Worm (Caenorhabditis elegans) whole organism, L2 larva: ENCODE data around the gene ZK1098.3.

ENCODE experiments used
- C34F6.9 ChIP-seq: fragments of 150-350 bp; optimal IDR thresholded peaks from 2 replicates; lab custom pipeline; 2014; ENCODE audit warnings: missing biosample characterization, missing genetic modification characterization
- F13H6.1 ChIP-seq: sonication (generic microtip); optimal IDR thresholded peaks from 2 replicates; lab custom pipeline; 2016; ENCODE audit warnings: missing genetic modification characterization, missing compliant biosample characterization
- R02D3.7 ChIP-seq: fragments of 150-350 bp; optimal IDR thresholded peaks from 2 replicates; lab custom pipeline; 2014; ENCODE audit warnings: missing biosample characterization, missing genetic modification characterization
- Y55F3AM.14 ChIP-seq: fragments of 200-800 bp; sonication (Bioruptor generic); optimal IDR thresholded peaks from 2 replicates; lab custom pipeline; 2018; ENCODE audit warnings: mild to moderate bottlenecking, missing genetic modification characterization, missing compliant biosample characterization
- ZK546.5 ChIP-seq: sonication (generic microtip); optimal IDR thresholded peaks from 2 replicates; lab custom pipeline; 2017; ENCODE audit warnings: missing biosample characterization, missing genetic modification characterization
- ama-1 ChIP-seq: fragments of 150-350 bp; optimal IDR thresholded peaks from 2 replicates; lab custom pipeline; 2018; ENCODE audit warnings: inconsistent platforms
- blmp-1 ChIP-seq: sonication (generic microtip); optimal IDR thresholded peaks from 2 replicates; lab custom pipeline; 2017; ENCODE audit warnings: missing genetic modification characterization, mild to moderate bottlenecking, missing compliant biosample characterization, antibody characterized with exemption, moderate library complexity; ENCODE audit not compliant: insufficient read depth
- ceh-16 ChIP-seq: fragments of 150-350 bp; optimal IDR thresholded peaks from 2 replicates; lab custom pipeline; 2014; ENCODE audit warnings: missing biosample characterization, missing genetic modification characterization
- ceh-82 ChIP-seq: fragments of 150-350 bp; optimal IDR thresholded peaks from 2 replicates; lab custom pipeline; 2014; ENCODE audit warnings: missing biosample characterization, missing genetic modification characterization
- crh-2 ChIP-seq: sonication (generic microtip); optimal IDR thresholded peaks from 2 replicates; lab custom pipeline; 2017; ENCODE audit warnings: missing biosample characterization, missing genetic modification characterization
- elt-1 ChIP-seq: fragments of 150-350 bp; optimal IDR thresholded peaks from 2 replicates; lab custom pipeline; 2014; ENCODE audit warnings: missing biosample characterization, missing genetic modification characterization
- gmeb-1 ChIP-seq: fragments of 150-350 bp; optimal IDR thresholded peaks from 2 replicates; lab custom pipeline; 2014; ENCODE audit warnings: missing biosample characterization, missing genetic modification characterization
- lin-11 ChIP-seq: fragments of 150-350 bp; sonication (generic microtip); optimal IDR thresholded peaks from 2 replicates; lab custom pipeline; 2014; ENCODE audit warnings: missing biosample characterization, missing genetic modification characterization, inconsistent platforms, mixed read lengths
- lin-13 ChIP-seq: fragments of 150-350 bp; optimal IDR thresholded peaks from 2 replicates; lab custom pipeline; 2014; ENCODE audit warnings: missing biosample characterization, missing genetic modification reagents, missing genetic modification characterization
- lin-39 ChIP-seq: fragments of 150-350 bp; optimal IDR thresholded peaks from 2 replicates; lab custom pipeline; 2014; ENCODE audit warnings: missing biosample characterization, missing genetic modification reagents, missing genetic modification characterization
- lsy-2 ChIP-seq, 2 experiments: fragments of 150-350 bp in 1 of 2; sonication (generic microtip) in 1 of 2; optimal IDR thresholded peaks; 2 replicates each; lab custom pipeline; 2014 to 2017; ENCODE audit warnings: missing biosample characterization in 2 of 2, missing genetic modification characterization in 2 of 2
- mbf-1 ChIP-seq: sonication (generic microtip); optimal IDR thresholded peaks from 2 replicates; lab custom pipeline; 2017; ENCODE audit warnings: missing biosample characterization, missing genetic modification characterization
- nhr-11 ChIP-seq: fragments of 150-350 bp; optimal IDR thresholded peaks from 2 replicates; lab custom pipeline; 2014; ENCODE audit warnings: missing biosample characterization, missing genetic modification characterization
- nhr-12 ChIP-seq: fragments of 150-350 bp; optimal IDR thresholded peaks from 2 replicates; lab custom pipeline; 2014; ENCODE audit warnings: missing biosample characterization, missing genetic modification characterization
- nhr-129 ChIP-seq: fragments of 150-350 bp; optimal IDR thresholded peaks from 2 replicates; lab custom pipeline; 2014; ENCODE audit warnings: missing biosample characterization, missing genetic modification characterization
- nhr-237 ChIP-seq: fragments of 150-350 bp; optimal IDR thresholded peaks from 2 replicates; lab custom pipeline; 2014; ENCODE audit warnings: missing biosample characterization, missing genetic modification characterization
- nhr-25 ChIP-seq: fragments of 150-350 bp; sonication (generic microtip); optimal IDR thresholded peaks from 3 replicates; lab custom pipeline; 2014; ENCODE audit warnings: missing biosample characterization, missing genetic modification characterization
- nhr-6 ChIP-seq: fragments of 150-350 bp; optimal IDR thresholded peaks from 2 replicates; lab custom pipeline; 2014; ENCODE audit warnings: missing biosample characterization, missing genetic modification characterization
- nhr-77 ChIP-seq: fragments of 150-350 bp; optimal IDR thresholded peaks from 2 replicates; lab custom pipeline; 2014; ENCODE audit warnings: missing biosample characterization, missing genetic modification characterization
- peb-1 ChIP-seq: fragments of 150-350 bp; optimal IDR thresholded peaks from 2 replicates; lab custom pipeline; 2014; ENCODE audit warnings: missing biosample characterization, missing genetic modification characterization
- sem-4 ChIP-seq: fragments of 150-350 bp; optimal IDR thresholded peaks from 2 replicates; lab custom pipeline; 2014; ENCODE audit warnings: missing biosample characterization, missing genetic modification reagents, missing genetic modification characterization
- skn-1 ChIP-seq: sonication (generic microtip); optimal IDR thresholded peaks from 2 replicates; lab custom pipeline; 2017; ENCODE audit warnings: missing biosample characterization, missing genetic modification characterization
- sma-3 ChIP-seq: sonication (generic microtip); optimal IDR thresholded peaks from 2 replicates; lab custom pipeline; 2016; ENCODE audit warnings: missing genetic modification reagents, missing genetic modification characterization, missing compliant biosample characterization
- sma-9 ChIP-seq, 2 experiments: fragments of 150-350 bp in 1 of 2; sonication (generic microtip) in 1 of 2; optimal IDR thresholded peaks; 2 replicates each; lab custom pipeline; 2014 to 2016; ENCODE audit warnings: missing genetic modification characterization in 2 of 2, mild to moderate bottlenecking in 1 of 2, missing biosample characterization in 1 of 2, missing compliant biosample characterization in 1 of 2, missing genetic modification reagents in 1 of 2, moderate library complexity in 1 of 2
- snpc-4 ChIP-seq: fragments of 150-350 bp; optimal IDR thresholded peaks from 2 replicates; lab custom pipeline; 2014; ENCODE audit warnings: missing biosample characterization, missing genetic modification characterization
- unc-55 ChIP-seq: fragments of 150-350 bp; sonication (generic microtip); optimal IDR thresholded peaks from 3 replicates; lab custom pipeline; 2014; ENCODE audit warnings: missing biosample characterization, missing genetic modification reagents, missing genetic modification characterization
- unc-62 ChIP-seq: fragments of 150-350 bp; optimal IDR thresholded peaks from 2 replicates; lab custom pipeline; 2014; ENCODE audit warnings: missing biosample characterization, missing genetic modification reagents, missing genetic modification characterization
- ztf-1 ChIP-seq: fragments of 200-800 bp; sonication (Bioruptor generic); conservative IDR thresholded peaks from 2 replicates; pipeline ENCODE4 v1.3.6; 2022; ENCODE audit warnings: missing genetic modification characterization, missing compliant biosample characterization
- ztf-4 ChIP-seq: fragments of 150-350 bp; optimal IDR thresholded peaks from 2 replicates; lab custom pipeline; 2014; ENCODE audit warnings: missing biosample characterization, missing genetic modification characterization

ZK1098.3 gene

DNA sequence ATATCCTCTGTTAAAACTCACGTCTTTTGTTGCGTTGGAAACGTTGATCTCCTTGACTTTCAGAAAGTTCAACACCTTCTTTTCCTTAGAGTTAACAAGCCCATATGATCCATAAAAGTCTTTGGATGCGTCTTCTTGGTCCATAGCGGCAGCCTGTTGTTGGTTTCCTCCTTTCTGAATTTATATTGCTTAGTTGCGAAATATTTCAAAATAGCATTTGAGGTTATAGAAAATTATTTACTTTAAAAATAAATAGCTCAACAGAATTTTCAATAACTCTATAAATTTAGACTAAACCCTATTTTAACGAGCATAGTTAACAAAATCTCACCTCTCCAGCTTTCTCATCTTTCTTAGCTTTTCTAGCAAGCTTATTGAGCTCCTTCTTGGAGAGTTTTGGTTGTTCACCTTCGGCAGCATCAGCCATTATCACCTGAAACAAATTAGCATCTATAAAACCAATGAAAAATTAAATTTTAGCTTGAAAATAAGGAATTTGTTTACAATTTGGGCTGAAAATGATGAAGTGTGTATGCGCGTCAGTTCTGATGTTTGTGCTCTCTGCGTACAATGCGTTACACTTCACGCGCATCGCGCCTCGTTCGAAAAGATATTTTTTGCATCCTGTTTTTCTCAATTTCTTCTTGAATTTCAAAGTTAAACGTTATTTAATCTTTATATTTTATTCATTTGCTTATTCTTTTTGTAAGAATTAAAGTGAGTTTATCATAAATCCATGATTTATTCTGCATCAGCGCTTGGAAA, 47.5 kb downstream of the ZK1098.3 start, which contains the start of the genes dars-1 and ctr-9:
TSS of gene dars-1 (minus strand) at position 433 of the 765 bp plus-strand sequence.
TSS of gene ctr-9 (plus strand) at position 614 of the 765 bp plus-strand sequence.
- no peak for TF ChIP-seq peb-1 (tag; lab: Kevin White, UChicago)
- TF ChIP-seq lsy-2 (tag; optimal IDR thresholded peaks at IDR 0.05; lab: Kevin White, UChicago) = peak in 1 of 2 experiments; percentile 51
- no peak for TF ChIP-seq blmp-1
- TF ChIP-seq snpc-4 = no peak
- TF ChIP-seq ceh-82 = no peak
- TF ChIP-seq Y55F3AM.14 (GFP tag; lab: Kevin White, UChicago) = no peak
- peak; percentile 18 for TF ChIP-seq unc-55
- TF ChIP-seq nhr-77 (tag; lab: Kevin White, UChicago) = no peak
- TF ChIP-seq ZK546.5 (tag; lab: Kevin White, UChicago) = no peak
- no peak for TF ChIP-seq nhr-237 (tag; lab: Kevin White, UChicago)
- no peak for TF ChIP-seq sem-4
- peak; percentile 66 for TF ChIP-seq nhr-129 (tag; lab: Kevin White, UChicago)
- TF ChIP-seq sma-9 (GFP tag; optimal IDR thresholded peaks at IDR 0.05; lab: Kevin White, UChicago) = no peak
- no peak for TF ChIP-seq sma-9 (tag; optimal IDR thresholded peaks at IDR 0.05; lab: Kevin White, UChicago)
- TF ChIP-seq R02D3.7 (tag; lab: Kevin White, UChicago) = no peak
- TF ChIP-seq lin-13 (GFP tag; lab: Kevin White, UChicago) = no peak
- TF ChIP-seq nhr-6 (tag; lab: Kevin White, UChicago) = no peak
- no peak for TF ChIP-seq ztf-4 (tag; lab: Kevin White, UChicago)
- TF ChIP-seq C34F6.9 = peak; percentile 5

DNA sequence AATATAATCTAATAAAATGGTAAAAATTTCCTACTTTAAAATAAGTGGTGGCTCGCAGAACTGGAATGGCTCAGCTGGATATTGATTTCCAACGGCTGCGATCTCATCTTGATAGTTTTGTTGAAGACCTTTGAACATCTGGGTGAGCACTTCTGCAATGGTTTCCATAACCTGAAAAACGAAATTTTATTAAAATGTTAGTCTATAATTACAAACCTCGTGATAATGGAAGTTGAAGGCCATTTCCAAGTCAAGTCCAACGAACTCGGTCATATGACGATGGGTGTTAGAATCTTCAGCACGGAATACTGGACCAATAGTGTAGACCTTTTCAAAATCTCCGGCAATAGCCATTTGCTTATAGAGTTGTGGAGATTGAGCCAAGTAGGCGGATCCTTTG, 48.7 kb downstream of the ZK1098.3 start:
- TF ChIP-seq gmeb-1 (tag; lab: Kevin White, UChicago) (no peak), nhr-12 (tag; lab: Kevin White, UChicago) (no peak), F13H6.1 (tag; lab: Kevin White, UChicago) (no peak), nhr-6 (tag; lab: Kevin White, UChicago) (no peak), ztf-1 (no peak), lin-39 (tag; lab: Kevin White, UChicago) (no peak), lin-11 (no peak), sma-3 (GFP tag; lab: Kevin White, UChicago) (no peak), mbf-1 (no peak), ceh-82 (no peak), Y55F3AM.14 (GFP tag; lab: Kevin White, UChicago) (no peak), sma-9 (GFP tag; optimal IDR thresholded peaks at IDR 0.05; lab: Kevin White, UChicago) (no peak), sma-9 (tag; optimal IDR thresholded peaks at IDR 0.05; lab: Kevin White, UChicago) (no peak), blmp-1 (no peak), ceh-16 (tag; lab: Kevin White, UChicago) (no peak), R02D3.7 (tag; lab: Kevin White, UChicago) (no peak), ama-1 (lab: Kevin White, UChicago) (no peak), nhr-237 (tag; lab: Kevin White, UChicago) (no peak), nhr-77 (tag; lab: Kevin White, UChicago) (no peak), nhr-129 (tag; lab: Kevin White, UChicago) (no peak), skn-1 (tag; lab: Kevin White, UChicago) (no peak)

DNA sequence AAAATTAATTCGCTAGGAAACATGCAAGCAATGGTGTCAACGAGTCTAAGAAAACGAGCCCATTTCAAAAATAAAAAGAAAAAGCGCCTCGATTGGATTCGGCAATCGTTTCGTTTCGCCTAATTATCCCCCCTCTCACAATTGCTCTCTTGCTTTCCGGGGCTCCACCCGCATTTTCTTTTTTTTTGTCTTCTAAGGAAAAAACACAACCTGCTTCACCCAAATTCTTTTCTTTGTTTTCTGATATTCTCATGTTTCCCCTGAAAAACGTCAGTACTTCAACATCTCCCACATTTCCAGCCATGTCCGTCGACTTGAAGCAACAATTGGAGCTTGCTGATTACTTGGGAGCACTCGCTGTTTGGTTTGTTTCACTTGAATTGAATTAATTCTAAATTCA, 50.1 kb downstream of the ZK1098.3 start, which contains the start of gene nlp-36:
TSS of gene nlp-36 (plus strand) at position 301 of the 400 bp plus-strand sequence.
- TF ChIP-seq lsy-2 (tag; optimal IDR thresholded peaks at IDR 0.05; lab: Kevin White, UChicago) = peak in 1 of 2 experiments; percentile 2
- no peak for TF ChIP-seq unc-55

DNA sequence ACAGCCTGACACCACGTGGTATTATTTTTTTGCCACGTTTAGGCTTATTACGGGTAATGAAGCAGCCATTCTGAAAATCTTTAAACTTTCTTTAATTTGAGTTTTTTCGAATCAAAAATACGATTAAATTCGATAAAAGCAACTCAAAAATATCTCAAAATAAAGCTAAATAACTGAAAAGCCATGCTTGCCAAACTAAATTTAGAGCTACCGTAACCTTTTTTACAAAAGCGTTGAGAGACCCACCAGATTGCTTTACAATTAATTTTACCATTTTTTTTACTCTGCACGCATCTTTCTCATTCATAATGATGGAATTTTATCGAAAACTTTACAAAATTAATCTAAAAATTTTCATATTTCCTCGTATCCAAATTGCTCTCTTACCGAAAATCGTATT, 50.5 kb downstream of the ZK1098.3 start:
- no peak for TF ChIP-seq sma-3 (GFP tag; lab: Kevin White, UChicago)
- no peak for TF ChIP-seq nhr-25 (tag; lab: Kevin White, UChicago)
- no peak for TF ChIP-seq nhr-11 (tag; lab: Kevin White, UChicago)
- no peak for TF ChIP-seq lsy-2 (tag; optimal IDR thresholded peaks at IDR 0.05; lab: Kevin White, UChicago)
- no peak for TF ChIP-seq crh-2
- TF ChIP-seq unc-62 = no peak
- no peak for TF ChIP-seq skn-1 (tag; lab: Kevin White, UChicago)
- no peak for TF ChIP-seq nhr-6 (tag; lab: Kevin White, UChicago)
- TF ChIP-seq elt-1 (tag; lab: Kevin White, UChicago) = no peak
- TF ChIP-seq lin-39 (tag; lab: Kevin White, UChicago) = no peak
- no peak for TF ChIP-seq sma-9 (GFP tag; optimal IDR thresholded peaks at IDR 0.05; lab: Kevin White, UChicago)
- TF ChIP-seq sma-9 (tag; optimal IDR thresholded peaks at IDR 0.05; lab: Kevin White, UChicago) = no peak
- no peak for TF ChIP-seq Y55F3AM.14 (GFP tag; lab: Kevin White, UChicago)
